Fruit fly (Drosophila melanogaster): Measurements from ENCODE around the gene Rpn12R.

Gene Rpn12R

DNA sequence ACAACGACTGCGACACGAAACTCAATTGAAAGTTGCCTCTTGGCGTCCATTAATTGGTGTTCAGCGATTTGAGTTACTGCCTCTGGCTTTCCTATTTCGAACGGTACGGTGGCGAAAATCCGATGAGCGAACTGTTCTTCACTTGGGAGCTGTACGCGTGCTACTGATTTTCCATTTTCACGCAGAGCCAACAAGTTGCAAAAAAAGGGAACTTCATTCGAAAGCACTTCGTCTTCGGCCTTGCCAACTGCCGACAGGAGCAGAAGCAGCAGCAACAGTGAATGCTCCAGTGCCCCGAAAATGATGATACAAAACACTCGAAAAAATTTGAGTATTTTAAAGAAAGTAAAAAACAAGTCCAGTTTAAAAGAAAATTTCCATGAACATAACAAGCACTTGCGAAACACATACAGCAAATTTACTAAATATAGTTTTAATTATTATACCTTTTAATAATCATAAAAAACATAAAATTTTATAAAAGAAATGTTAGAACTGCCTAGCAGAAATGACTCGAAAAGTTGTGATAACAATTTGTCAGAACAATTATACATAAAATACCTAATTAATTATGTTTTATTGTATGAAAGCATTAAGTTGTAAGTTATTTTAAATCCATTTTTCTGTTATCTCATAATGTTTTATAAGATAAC is 8.2 kb downstream of the Rpn12R start (continued):
- no peak for TF ChIP-seq Hr78 (GFP tag; optimal IDR thresholded peaks at IDR 0.05)
- TF ChIP-seq pb (GFP tag; optimal IDR thresholded peaks at IDR 0.05) = no peak
- no peak for TF ChIP-seq CG8944 (GFP tag; optimal IDR thresholded peaks at IDR 0.05)
- no peak for TF ChIP-seq CG2129 (GFP tag; IDR thresholded peaks at IDR 0.05; ENCODE audit: partially characterized antibody)
- no peak for TF ChIP-seq Dref (GFP tag; IDR thresholded peaks at IDR 0.05)
- no peak for TF ChIP-seq CG18764 (GFP tag; optimal IDR thresholded peaks at IDR 0.05)
- TF ChIP-seq Ets97D (GFP tag; optimal IDR thresholded peaks at IDR 0.05) = no peak
- peak; percentile 35 for TF ChIP-seq CG2120 (GFP tag; optimal IDR thresholded peaks at IDR 0.05)
- TF ChIP-seq lab (GFP tag; optimal IDR thresholded peaks at IDR 0.05) = peak; percentile 58
- TF ChIP-seq CG15073 (GFP tag; optimal IDR thresholded peaks at IDR 0.05) = no peak
- TF ChIP-seq vfl (GFP tag; optimal IDR thresholded peaks at IDR 0.05) = no peak
- peak; percentile 14 for TF ChIP-seq BtbVII (GFP tag; optimal IDR thresholded peaks at IDR 0.05)
- TF ChIP-seq seq (GFP tag; IDR thresholded peaks at IDR 0.05) = no peak
- no peak for TF ChIP-seq dati (GFP tag; IDR thresholded peaks at IDR 0.05)
- no peak for TF ChIP-seq CG12071 (GFP tag; optimal IDR thresholded peaks at IDR 0.05)
- no peak for TF ChIP-seq B-H1 (GFP tag; IDR thresholded peaks at IDR 0.05)
- TF ChIP-seq salm (tag; optimal IDR thresholded peaks at IDR 0.05) = no peak
- TF ChIP-seq CG17385 (GFP tag; optimal IDR thresholded peaks at IDR 0.05) = peak; percentile 38
- peak; percentile 27 for TF ChIP-seq CG34376 (GFP tag; optimal IDR thresholded peaks at IDR 0.05)
- TF ChIP-seq CG8765 (GFP tag; IDR thresholded peaks at IDR 0.05) = no peak
- TF ChIP-seq CG12769 (tag; optimal IDR thresholded peaks at IDR 0.05) = no peak
- no peak for TF ChIP-seq dmrt11E (tag; optimal IDR thresholded peaks at IDR 0.05)
- no peak for TF ChIP-seq CG4854 (GFP tag; optimal IDR thresholded peaks at IDR 0.05)
- no peak for TF ChIP-seq CG32772 (GFP tag; IDR thresholded peaks at IDR 0.05)
- peak; percentile 3 for TF ChIP-seq exex (tag; optimal IDR thresholded peaks at IDR 0.05)
- peak; percentile 6 for TF ChIP-seq Fer2 (tag; optimal IDR thresholded peaks at IDR 0.05)
- TF ChIP-seq dm (GFP tag; optimal IDR thresholded peaks at IDR 0.05) = no peak
- no peak for TF ChIP-seq hkb (optimal IDR thresholded peaks at IDR 0.05)
- 0 out of 2 replicates have a peak, but pooled peaks have one; percentile 17 for TF ChIP-seq hkb (GFP tag; IDR thresholded peaks at IDR 0.05)
- TF ChIP-seq trem (tag; optimal IDR thresholded peaks at IDR 0.05) = no peak
- TF ChIP-seq CG6854 (GFP tag; optimal IDR thresholded peaks at IDR 0.05) = peak; percentile 45
- TF ChIP-seq eve (GFP tag; optimal IDR thresholded peaks at IDR 0.05) = no peak
- no peak for TF ChIP-seq bigmax (GFP tag; optimal IDR thresholded peaks at IDR 0.05)
- peak; percentile 45 for TF ChIP-seq CG10209 (GFP tag; optimal IDR thresholded peaks at IDR 0.05)
- TF ChIP-seq GATAe (GFP tag; conservative IDR thresholded peaks at IDR 0.05) = no peak
- peak; percentile 29 for TF ChIP-seq CG30403 (GFP tag; optimal IDR thresholded peaks at IDR 0.05)
- TF ChIP-seq Adf1 (GFP tag; IDR thresholded peaks at IDR 0.05) = no peak
- peak; percentile 56 for TF ChIP-seq Med (GFP tag)
- TF ChIP-seq stc (GFP tag; IDR thresholded peaks at IDR 0.05) = no peak
- TF ChIP-seq CG4707 (GFP tag; optimal IDR thresholded peaks at IDR 0.05) = no peak
- no peak for TF ChIP-seq gcm2 (GFP tag; optimal IDR thresholded peaks at IDR 0.05)
- no peak for TF ChIP-seq pnt (GFP tag; optimal IDR thresholded peaks at IDR 0.05)
- no peak for TF ChIP-seq CG10366 (GFP tag; IDR thresholded peaks at IDR 0.05)
- no peak for TF ChIP-seq Neu2 (GFP tag; optimal IDR thresholded peaks at IDR 0.05; ENCODE audit: borderline replicate concordance)
- no peak for TF ChIP-seq grn (GFP tag; optimal IDR thresholded peaks at IDR 0.05)
- TF ChIP-seq Dll (GFP tag; IDR thresholded peaks at IDR 0.05; ENCODE audit: partially characterized antibody) = no peak
- TF ChIP-seq CG7928 (GFP tag; optimal IDR thresholded peaks at IDR 0.05) = no peak
- TF ChIP-seq stwl (tag; optimal IDR thresholded peaks at IDR 0.05) = no peak
- TF ChIP-seq dmrt99B (tag; optimal IDR thresholded peaks at IDR 0.05) = peak; percentile 63
- TF ChIP-seq fd3F (GFP tag; optimal IDR thresholded peaks at IDR 0.05) = no peak
